Fruit fly (Drosophila melanogaster) whole organism, embryonic: ENCODE results near the gene CG14853.

Source experiments
- Adf1 ChIP-seq: fragments of 200-800 bp; sonication (Bioruptor generic); IDR thresholded peaks from 2 replicates; pipeline ENCODE4 v1.3.6; 2022; ENCODE audit warnings: missing biosample characterization, missing genetic modification characterization
- Asciz ChIP-seq: fragments of 200-800 bp; sonication (Bioruptor generic); optimal IDR thresholded peaks from 2 replicates; lab custom pipeline; 2017; ENCODE audit warnings: missing biosample characterization, mild to moderate bottlenecking, missing genetic modification characterization, missing genetic modification reagents
- Atf3 ChIP-seq: fragments of 200-800 bp; sonication (Bioruptor generic); optimal IDR thresholded peaks from 3 replicates; lab custom pipeline; 2016; ENCODE audit warnings: missing biosample characterization, missing genetic modification characterization
- Bteb2 ChIP-seq: fragments of 200-800 bp; sonication (Bioruptor generic); optimal IDR thresholded peaks from 2 replicates; lab custom pipeline; 2016; ENCODE audit warnings: missing biosample characterization, missing genetic modification characterization
- CG10979 ChIP-seq: fragments of 200-800 bp; sonication (Bioruptor generic); optimal IDR thresholded peaks from 2 replicates; lab custom pipeline; 2018; ENCODE audit warnings: missing biosample characterization, mild to moderate bottlenecking, missing genetic modification characterization, moderate library complexity
- CG13287 ChIP-seq: fragments of 200-800 bp; sonication (Bioruptor generic); IDR thresholded peaks from 2 replicates; pipeline ENCODE4 v1.3.6; 2022; ENCODE audit warnings: missing biosample characterization, missing genetic modification characterization; ENCODE audit not compliant: partially characterized antibody
- CG13296 ChIP-seq: fragments of 200-800 bp; sonication (Bioruptor generic); optimal IDR thresholded peaks from 3 replicates; lab custom pipeline; 2018; ENCODE audit warnings: missing biosample characterization, mild to moderate bottlenecking, missing genetic modification characterization
- CG14014 ChIP-seq: fragments of 200-800 bp; sonication (Bioruptor generic); IDR thresholded peaks from 2 replicates; pipeline ENCODE4 v1.3.6; 2022; ENCODE audit warnings: missing biosample characterization, missing genetic modification characterization
- CG14710 ChIP-seq: fragments of 200-800 bp; sonication (Bioruptor generic); optimal IDR thresholded peaks from 3 replicates; lab custom pipeline; 2019; ENCODE audit warnings: missing biosample characterization, mild to moderate bottlenecking, missing genetic modification characterization, moderate library complexity
- CG14965 ChIP-seq: fragments of 200-800 bp; sonication (Bioruptor generic); optimal IDR thresholded peaks from 2 replicates; lab custom pipeline; 2016; ENCODE audit warnings: missing biosample characterization, missing genetic modification characterization, borderline replicate concordance
- CG15011 ChIP-seq: fragments of 200-800 bp; sonication (Bioruptor generic); optimal IDR thresholded peaks from 3 replicates; lab custom pipeline; 2018; ENCODE audit warnings: missing biosample characterization, mild to moderate bottlenecking, missing genetic modification characterization
- CG15601 ChIP-seq: fragments of 200-800 bp; sonication (Bioruptor generic); optimal IDR thresholded peaks from 3 replicates; lab custom pipeline; 2019; ENCODE audit warnings: missing biosample characterization, mild to moderate bottlenecking, missing genetic modification characterization, moderate library complexity
- CG17359 ChIP-seq: fragments of 200-800 bp; sonication (Bioruptor generic); optimal IDR thresholded peaks from 3 replicates; lab custom pipeline; 2018; ENCODE audit warnings: missing biosample characterization, mild to moderate bottlenecking, missing genetic modification characterization, moderate library complexity
- CG17802 ChIP-seq: fragments of 200-800 bp; sonication (Bioruptor generic); optimal IDR thresholded peaks from 2 replicates; lab custom pipeline; 2018; ENCODE audit warnings: missing biosample characterization, mild to moderate bottlenecking, missing genetic modification characterization, moderate library complexity
- CG18262 ChIP-seq: fragments of 200-800 bp; optimal IDR thresholded peaks from 3 replicates; lab custom pipeline; 2019; ENCODE audit warnings: missing biosample characterization, mild to moderate bottlenecking, missing genetic modification characterization, moderate library complexity
- CG18476 ChIP-seq: fragments of 200-800 bp; sonication (Bioruptor generic); optimal IDR thresholded peaks from 2 replicates; lab custom pipeline; 2016; ENCODE audit warnings: missing biosample characterization, mild to moderate bottlenecking, missing genetic modification characterization
- CG18599 ChIP-seq: fragments of 200-800 bp; sonication (Bioruptor generic); optimal IDR thresholded peaks from 3 replicates; lab custom pipeline; 2017; ENCODE audit warnings: missing biosample characterization, missing genetic modification characterization, mild to moderate bottlenecking, moderate library complexity, missing genetic modification reagents
- CG18764 ChIP-seq: fragments of 200-800 bp; sonication (Bioruptor generic); optimal IDR thresholded peaks from 3 replicates; lab custom pipeline; 2016; ENCODE audit warnings: missing biosample characterization, missing genetic modification characterization
- CG3065 ChIP-seq: fragments of 200-800 bp; sonication (Bioruptor generic); optimal IDR thresholded peaks from 2 replicates; lab custom pipeline; 2016; ENCODE audit warnings: missing biosample characterization, missing genetic modification characterization
- CG43689 ChIP-seq: fragments of 200-800 bp; sonication (Bioruptor generic); IDR thresholded peaks from 2 replicates; pipeline ENCODE4 v1.3.6; 2022; ENCODE audit warnings: missing biosample characterization, missing genetic modification characterization
- CG4854 ChIP-seq: fragments of 200-800 bp; sonication (Bioruptor generic); optimal IDR thresholded peaks from 2 replicates; lab custom pipeline; 2016; ENCODE audit warnings: missing biosample characterization, missing genetic modification characterization, inconsistent platforms
- CG6654 ChIP-seq: fragments of 200-800 bp; sonication (Bioruptor generic); optimal IDR thresholded peaks from 2 replicates; lab custom pipeline; 2017; ENCODE audit warnings: missing biosample characterization, mild to moderate bottlenecking, missing genetic modification characterization
- CG6791 ChIP-seq: fragments of 200-800 bp; sonication (Bioruptor generic); IDR thresholded peaks from 3 replicates; pipeline ENCODE4 v1.3.6; 2022; ENCODE audit warnings: missing biosample characterization, missing genetic modification characterization; ENCODE audit not compliant: partially characterized antibody
- CG7786 ChIP-seq: fragments of 200-800 bp; sonication (Bioruptor generic); optimal IDR thresholded peaks from 2 replicates; lab custom pipeline; 2016; ENCODE audit warnings: missing biosample characterization, missing genetic modification characterization
- CG9876 ChIP-seq: fragments of 200-800 bp; sonication (Bioruptor generic); optimal IDR thresholded peaks from 2 replicates; lab custom pipeline; 2016; ENCODE audit warnings: missing biosample characterization, missing genetic modification characterization
- Dll ChIP-seq: fragments of 200-800 bp; sonication (Bioruptor generic); IDR thresholded peaks from 4 replicates; pipeline ENCODE4 v1.3.6; 2022; ENCODE audit warnings: missing biosample characterization, missing genetic modification characterization; ENCODE audit not compliant: partially characterized antibody
- H2.0 ChIP-seq: fragments of 200-800 bp; sonication (Bioruptor generic); IDR thresholded peaks from 2 replicates; pipeline ENCODE4 v1.3.6; 2022; ENCODE audit warnings: missing biosample characterization, missing genetic modification characterization
- HLH54F ChIP-seq: fragments of 200-800 bp; sonication (Bioruptor generic); optimal IDR thresholded peaks from 3 replicates; lab custom pipeline; 2016; ENCODE audit warnings: missing biosample characterization, missing genetic modification characterization
- Med ChIP-seq: fragments of 200-800 bp; sonication (Bioruptor generic); peaks from one replicate; lab custom pipeline; 2016; ENCODE audit warnings: missing biosample characterization, missing genetic modification characterization, mild to moderate bottlenecking, inconsistent platforms, moderate library complexity
- Nf-YA ChIP-seq: fragments of 200-800 bp; sonication (Bioruptor generic); IDR thresholded peaks from 2 replicates; pipeline ENCODE4 v1.3.6; 2022; ENCODE audit warnings: missing biosample characterization, missing genetic modification characterization
- Oli ChIP-seq: fragments of 200-800 bp; sonication (Bioruptor generic); optimal IDR thresholded peaks from 2 replicates; lab custom pipeline; 2018; ENCODE audit warnings: missing biosample characterization, mild to moderate bottlenecking, missing genetic modification characterization, moderate library complexity
- Spps ChIP-seq: fragments of 200-800 bp; sonication (Bioruptor generic); optimal IDR thresholded peaks from 2 replicates; lab custom pipeline; 2018; ENCODE audit warnings: missing biosample characterization, mild to moderate bottlenecking, missing genetic modification characterization
- ash1 ChIP-seq: fragments of 200-800 bp; sonication (Bioruptor generic); optimal IDR thresholded peaks from 2 replicates; lab custom pipeline; 2018; ENCODE audit warnings: missing biosample characterization, mild to moderate bottlenecking, missing genetic modification characterization
- disco-r ChIP-seq: fragments of 200-800 bp; sonication (Bioruptor generic); optimal IDR thresholded peaks from 2 replicates; lab custom pipeline; 2016; ENCODE audit warnings: missing biosample characterization, missing genetic modification characterization
- dmrt11E ChIP-seq: fragments of 200-800 bp; sonication (Bioruptor generic); optimal IDR thresholded peaks from 3 replicates; lab custom pipeline; 2018; ENCODE audit warnings: missing biosample characterization, mild to moderate bottlenecking, missing genetic modification characterization, moderate library complexity
- fd102C ChIP-seq: fragments of 200-800 bp; sonication (Bioruptor generic); optimal IDR thresholded peaks from 2 replicates; lab custom pipeline; 2018; ENCODE audit warnings: missing biosample characterization, mild to moderate bottlenecking, missing genetic modification characterization, moderate library complexity
- inv ChIP-seq: fragments of 200-800 bp; sonication (Bioruptor generic); IDR thresholded peaks from 2 replicates; pipeline ENCODE4 v1.3.6; 2022; ENCODE audit warnings: missing biosample characterization, missing genetic modification characterization; ENCODE audit not compliant: partially characterized antibody
- kni ChIP-seq: fragments of 200-800 bp; sonication (Bioruptor generic); optimal IDR thresholded peaks from 3 replicates; lab custom pipeline; 2017; ENCODE audit warnings: mild to moderate bottlenecking, missing biosample characterization, missing genetic modification reagents, missing genetic modification characterization
- lola ChIP-seq, 3 experiments: fragments of >200 bp in 2 of 3; fragments of 200-800 bp in 1 of 3; sonication (Bioruptor generic) in 1 of 3; optimal IDR thresholded peaks; 2 replicates each; lab custom pipeline; 2017 to 2019; ENCODE audit warnings: missing biosample characterization in 3 of 3, missing genetic modification characterization in 3 of 3, mild to moderate bottlenecking in 1 of 3, moderate library complexity in 1 of 3
- nerfin-1 ChIP-seq: fragments of 200-800 bp; sonication (Bioruptor generic); optimal IDR thresholded peaks from 3 replicates; lab custom pipeline; 2019; ENCODE audit warnings: missing biosample characterization, mild to moderate bottlenecking, missing genetic modification characterization, moderate library complexity
- org-1 ChIP-seq: fragments of 200-800 bp; sonication (Bioruptor generic); optimal IDR thresholded peaks from 2 replicates; lab custom pipeline; 2017; ENCODE audit warnings: missing biosample characterization, missing genetic modification characterization
- rib ChIP-seq: fragments of 200-800 bp; sonication (Bioruptor generic); IDR thresholded peaks from 2 replicates; pipeline ENCODE4 v1.3.6; 2022; ENCODE audit warnings: missing biosample characterization, missing genetic modification characterization
- sima ChIP-seq: fragments of 200-800 bp; sonication (Bioruptor generic); optimal IDR thresholded peaks from 2 replicates; lab custom pipeline; 2016; ENCODE audit warnings: missing biosample characterization, missing genetic modification characterization
- tin ChIP-seq: fragments of 200-800 bp; sonication (Bioruptor generic); optimal IDR thresholded peaks from 3 replicates; lab custom pipeline; 2016; ENCODE audit warnings: missing biosample characterization, missing genetic modification characterization
- tio ChIP-seq: fragments of 200-800 bp; sonication (Bioruptor generic); optimal IDR thresholded peaks from 2 replicates; lab custom pipeline; 2017; ENCODE audit warnings: missing biosample characterization, missing genetic modification characterization, inconsistent platforms
- tll ChIP-seq, 2 experiments: fragments of 200-800 bp in 1 of 2; fragments of >200 bp in 1 of 2; sonication (Bioruptor generic) in 1 of 2; optimal IDR thresholded peaks; 2 replicates each; lab custom pipeline; 2017 to 2019; ENCODE audit warnings: missing biosample characterization in 2 of 2, missing genetic modification characterization in 2 of 2, mild to moderate bottlenecking in 1 of 2, moderate library complexity in 1 of 2
- wek ChIP-seq: fragments of 200-800 bp; sonication (Bioruptor generic); optimal IDR thresholded peaks from 3 replicates; lab custom pipeline; 2018; ENCODE audit warnings: missing biosample characterization, mild to moderate bottlenecking, missing genetic modification characterization, moderate library complexity

Gene CG14853

dm6 chr3R:14631911-14632310, 22.5 kb downstream of the CG14853 start (continued):
- TF ChIP-seq fd102C (GFP tag; lab: Kevin White, UChicago) (no peak), HLH54F (GFP tag; lab: Kevin White, UChicago) (no peak), Med (GFP tag; lab: Kevin White, UChicago) (peak; percentile 52), Atf3 (no peak), Adf1 (no peak), Bteb2 (GFP tag; lab: Kevin White, UChicago) (no peak), CG13287 (no peak), tll (GFP tag; optimal IDR thresholded peaks at IDR 0.05; lab: Kevin White, UChicago) (no peak), CG9876 (GFP tag; lab: Kevin White, UChicago) (no peak), CG18764 (GFP tag; lab: Kevin White, UChicago) (no peak), wek (no peak), CG43689 (no peak), CG15011 (GFP tag; lab: Kevin White, UChicago) (no peak), Oli (peak; percentile 2), inv (GFP tag; lab: Robert Waterston, UW) (no peak), Asciz (GFP tag; lab: Kevin White, UChicago) (no peak), CG14965 (GFP tag; lab: Kevin White, UChicago) (no peak), CG18476 (GFP tag; lab: Kevin White, UChicago) (no peak), CG13296 (GFP tag; lab: Kevin White, UChicago) (no peak), rib (GFP tag; lab: Robert Waterston, UW) (no peak), CG4854 (GFP tag; lab: Kevin White, UChicago) (no peak), CG15601 (tag; lab: Kevin White, UChicago) (no peak), tio (GFP tag; lab: Kevin White, UChicago) (no peak), ash1 (GFP tag; lab: Kevin White, UChicago) (no peak), org-1 (GFP tag; lab: Kevin White, UChicago) (no peak), CG6654 (no peak), CG18262 (tag; lab: Kevin White, UChicago) (no peak), CG7786 (GFP tag; lab: Kevin White, UChicago) (no peak), Dll (GFP tag; lab: Robert Waterston, UW) (no peak), nerfin-1 (tag; lab: Kevin White, UChicago) (no peak), lola (GFP tag; optimal IDR thresholded peaks at IDR 0.05; lab: Kevin White, UChicago) (peak in 1 of 3 experiments; percentile 2), Spps (tag; lab: Kevin White, UChicago) (no peak), CG10979 (tag; lab: Kevin White, UChicago) (peak; percentile 20), disco-r (GFP tag; lab: Kevin White, UChicago) (no peak), sima (no peak), tin (GFP tag; lab: Kevin White, UChicago) (no peak), CG17802 (no peak), CG18599 (GFP tag; lab: Kevin White, UChicago) (no peak), H2.0 (GFP tag; lab: Robert Waterston, UW) (no peak), Nf-YA (GFP tag; lab: Robert Waterston, UW) (no peak), CG17359 (tag; lab: Kevin White, UChicago) (no peak), CG3065 (GFP tag; lab: Kevin White, UChicago) (no peak), dmrt11E (tag; lab: Kevin White, UChicago) (peak; percentile 26), CG14710 (tag; lab: Kevin White, UChicago) (peak; percentile 7), CG14014 (GFP tag; lab: Robert Waterston, UW) (no peak), CG6791 (GFP tag; lab: Robert Waterston, UW) (no peak), kni (GFP tag; lab: Kevin White, UChicago) (no peak)
